Fruit fly (Drosophila melanogaster) whole organism, embryonic: Measurements from ENCODE around the gene CG43051.
A peak's percentile ranks its signal among the peaks of the same experiment; 100 is the strongest.

Source experiments
- ATbp ChIP-seq: fragments of 200-800 bp; sonication (Bioruptor generic); optimal IDR thresholded peaks from 2 replicates; lab custom pipeline; 2017; ENCODE audit warnings: missing biosample characterization, mild to moderate bottlenecking, missing genetic modification characterization, missing genetic modification reagents
- Ada2b ChIP-seq: fragments of 200-800 bp; sonication (Bioruptor generic); IDR thresholded peaks from 2 replicates; pipeline ENCODE4 v1.3.6; 2022; ENCODE audit warnings: missing biosample characterization, missing genetic modification characterization
- CG10366 ChIP-seq: fragments of 200-800 bp; sonication (Bioruptor generic); IDR thresholded peaks from 2 replicates; pipeline ENCODE4 v1.3.6; 2022; ENCODE audit warnings: missing biosample characterization, missing genetic modification characterization
- CG10431 ChIP-seq: fragments of 200-800 bp; sonication (Bioruptor generic); optimal IDR thresholded peaks from 3 replicates; lab custom pipeline; 2018; ENCODE audit warnings: missing biosample characterization, mild to moderate bottlenecking, missing genetic modification characterization
- CG11504 ChIP-seq: fragments of 200-800 bp; sonication (Bioruptor generic); optimal IDR thresholded peaks from 3 replicates; lab custom pipeline; 2019; ENCODE audit warnings: missing biosample characterization, mild to moderate bottlenecking, missing genetic modification characterization, moderate library complexity
- CG12299 ChIP-seq: fragments of 200-800 bp; sonication (Bioruptor generic); optimal IDR thresholded peaks from 2 replicates; lab custom pipeline; 2018; ENCODE audit warnings: missing biosample characterization, mild to moderate bottlenecking, missing genetic modification characterization
- CG1233 ChIP-seq: fragments of 200-800 bp; sonication (Bioruptor generic); optimal IDR thresholded peaks from 4 replicates; lab custom pipeline; 2018; ENCODE audit warnings: missing biosample characterization, mild to moderate bottlenecking, missing genetic modification characterization
- CG12769 ChIP-seq: fragments of 200-800 bp; sonication (Bioruptor generic); optimal IDR thresholded peaks from 2 replicates; lab custom pipeline; 2019; ENCODE audit warnings: missing biosample characterization, mild to moderate bottlenecking, missing genetic modification characterization, moderate library complexity
- CG15479 ChIP-seq: fragments of 200-800 bp; sonication (Bioruptor generic); optimal IDR thresholded peaks from 3 replicates; lab custom pipeline; 2019; ENCODE audit warnings: missing biosample characterization, mild to moderate bottlenecking, missing genetic modification characterization, moderate library complexity
- CG17328 ChIP-seq: fragments of 200-800 bp; sonication (Bioruptor generic); IDR thresholded peaks from 2 replicates; pipeline ENCODE4 v1.3.6; 2022; ENCODE audit warnings: missing biosample characterization, missing genetic modification characterization
- CG17385 ChIP-seq: fragments of 200-800 bp; sonication (Bioruptor generic); optimal IDR thresholded peaks from 3 replicates; lab custom pipeline; 2018; ENCODE audit warnings: missing biosample characterization, mild to moderate bottlenecking, missing genetic modification characterization
- CG2202 ChIP-seq: fragments of 200-800 bp; sonication (Bioruptor generic); optimal IDR thresholded peaks from 2 replicates; lab custom pipeline; 2018; ENCODE audit warnings: missing biosample characterization, mild to moderate bottlenecking, missing genetic modification characterization
- CG30403 ChIP-seq: fragments of 200-800 bp; sonication (Bioruptor generic); optimal IDR thresholded peaks from 3 replicates; lab custom pipeline; 2016; ENCODE audit warnings: missing biosample characterization, missing genetic modification characterization
- CG3065 ChIP-seq: fragments of 200-800 bp; sonication (Bioruptor generic); optimal IDR thresholded peaks from 2 replicates; lab custom pipeline; 2016; ENCODE audit warnings: missing biosample characterization, missing genetic modification characterization
- CG34224 ChIP-seq: fragments of 200-800 bp; sonication (Bioruptor generic); IDR thresholded peaks from 3 replicates; pipeline ENCODE4 v1.3.6; 2022; ENCODE audit warnings: missing biosample characterization, missing genetic modification characterization; ENCODE audit not compliant: partially characterized antibody
- CG3995 ChIP-seq: fragments of 200-800 bp; sonication (Bioruptor generic); optimal IDR thresholded peaks from 3 replicates; lab custom pipeline; 2016; ENCODE audit warnings: missing biosample characterization, missing genetic modification characterization
- CG4360 ChIP-seq: fragments of 200-800 bp; sonication (Bioruptor generic); IDR thresholded peaks from 2 replicates; pipeline ENCODE4 v1.3.6; 2022; ENCODE audit warnings: missing biosample characterization, missing genetic modification characterization
- CG7271 ChIP-seq: fragments of 200-800 bp; sonication (Bioruptor generic); optimal IDR thresholded peaks from 2 replicates; lab custom pipeline; 2018; ENCODE audit warnings: missing biosample characterization, mild to moderate bottlenecking, missing genetic modification characterization, moderate library complexity
- CG9215 ChIP-seq: fragments of 200-800 bp; sonication (Bioruptor generic); IDR thresholded peaks from 2 replicates; pipeline ENCODE4 v1.3.6; 2022; ENCODE audit warnings: missing biosample characterization, missing genetic modification characterization
- Dad ChIP-seq: fragments of 200-800 bp; sonication (Bioruptor generic); optimal IDR thresholded peaks from 3 replicates; lab custom pipeline; 2016; ENCODE audit warnings: missing biosample characterization, missing genetic modification characterization
- Dek ChIP-seq: fragments of 200-800 bp; sonication (Bioruptor generic); optimal IDR thresholded peaks from 3 replicates; lab custom pipeline; 2019; ENCODE audit warnings: missing biosample characterization, mild to moderate bottlenecking, missing genetic modification characterization, moderate library complexity
- Hr51 ChIP-seq, 2 experiments: fragments of 200-800 bp; sonication (Bioruptor generic); optimal IDR thresholded peaks; 2 replicates in 1 of 2; 3 replicates in 1 of 2; lab custom pipeline; 2016 to 2018; ENCODE audit warnings: missing biosample characterization in 2 of 2, missing genetic modification characterization in 2 of 2, mild to moderate bottlenecking in 1 of 2, moderate library complexity in 1 of 2
- MTF-1 ChIP-seq: fragments of 200-800 bp; sonication (Bioruptor generic); optimal IDR thresholded peaks from 2 replicates; lab custom pipeline; 2018; ENCODE audit warnings: missing biosample characterization, mild to moderate bottlenecking, missing genetic modification characterization, borderline replicate concordance
- Mes4 ChIP-seq: fragments of 200-800 bp; sonication (Bioruptor generic); optimal IDR thresholded peaks from 2 replicates; lab custom pipeline; 2016; ENCODE audit warnings: missing biosample characterization, missing genetic modification characterization
- NK7.1 ChIP-seq: fragments of 200-800 bp; sonication (Bioruptor generic); optimal IDR thresholded peaks from 3 replicates; lab custom pipeline; 2016; ENCODE audit warnings: missing biosample characterization, missing genetic modification characterization
- Nf-YC ChIP-seq: fragments of 200-800 bp; optimal IDR thresholded peaks from 3 replicates; lab custom pipeline; 2019; ENCODE audit warnings: missing biosample characterization, mild to moderate bottlenecking, missing genetic modification characterization, moderate library complexity
- Ptx1 ChIP-seq: fragments of 200-800 bp; sonication (Bioruptor generic); IDR thresholded peaks from 2 replicates; pipeline ENCODE4 v1.3.6; 2022; ENCODE audit warnings: missing biosample characterization, missing genetic modification characterization
- Sry-δ ChIP-seq: fragments of 200-800 bp; sonication (Bioruptor generic); optimal IDR thresholded peaks from 2 replicates; lab custom pipeline; 2016; ENCODE audit warnings: missing biosample characterization, missing genetic modification characterization
- Stat92E ChIP-seq, 3 experiments: fragments of >200 bp in 2 of 3; fragments of 200-800 bp in 1 of 3; sonication (Bioruptor generic) in 1 of 3; optimal IDR thresholded peaks; 2 replicates each; lab custom pipeline; 2017 to 2019; ENCODE audit warnings: missing biosample characterization in 3 of 3, missing genetic modification characterization in 3 of 3, mild to moderate bottlenecking in 1 of 3, moderate library complexity in 1 of 3
- TFAM ChIP-seq: fragments of 200-800 bp; sonication (Bioruptor generic); optimal IDR thresholded peaks from 2 replicates; lab custom pipeline; 2017; ENCODE audit warnings: missing biosample characterization, missing genetic modification characterization, inconsistent platforms
- Xrp1 ChIP-seq: fragments of 200-800 bp; sonication (Bioruptor generic); IDR thresholded peaks from 2 replicates; pipeline ENCODE4 v1.3.6; 2022; ENCODE audit warnings: missing biosample characterization, missing genetic modification characterization
- ase ChIP-seq: fragments of 200-800 bp; sonication (Bioruptor generic); IDR thresholded peaks from 3 replicates; pipeline ENCODE4 v1.3.6; 2022; ENCODE audit warnings: missing biosample characterization, missing genetic modification characterization
- cg ChIP-seq: fragments of 200-800 bp; sonication (Bioruptor generic); optimal IDR thresholded peaks from 3 replicates; lab custom pipeline; 2019; ENCODE audit warnings: missing biosample characterization, mild to moderate bottlenecking, missing genetic modification characterization, moderate library complexity
- chm ChIP-seq: fragments of 200-800 bp; sonication (Bioruptor generic); IDR thresholded peaks from 2 replicates; pipeline ENCODE4 v1.3.6; 2022; ENCODE audit warnings: missing biosample characterization, missing genetic modification characterization
- corto ChIP-seq: fragments of 200-800 bp; sonication (Bioruptor generic); optimal IDR thresholded peaks from 2 replicates; lab custom pipeline; 2016; ENCODE audit warnings: missing biosample characterization, mild to moderate bottlenecking, missing genetic modification characterization, moderate library complexity
- dmrt99B ChIP-seq: fragments of 200-800 bp; sonication (Bioruptor generic); optimal IDR thresholded peaks from 2 replicates; lab custom pipeline; 2018; ENCODE audit warnings: missing biosample characterization, mild to moderate bottlenecking, missing genetic modification characterization, moderate library complexity
- dpn ChIP-seq, 2 experiments: fragments of 200-800 bp; sonication (Bioruptor generic); optimal IDR thresholded peaks; 3 replicates each; lab custom pipeline; 2016; ENCODE audit warnings: missing biosample characterization in 2 of 2, missing genetic modification characterization in 2 of 2
- dysf ChIP-seq: fragments of 200-800 bp; sonication (Bioruptor generic); IDR thresholded peaks from 3 replicates; pipeline ENCODE4 v1.3.6; 2022; ENCODE audit warnings: missing biosample characterization, missing genetic modification characterization
- ems ChIP-seq: fragments of 200-800 bp; sonication (Bioruptor generic); optimal IDR thresholded peaks from 3 replicates; lab custom pipeline; 2016; ENCODE audit warnings: missing biosample characterization, missing genetic modification characterization
- en ChIP-seq: fragments of 200-800 bp; sonication (Bioruptor generic); optimal IDR thresholded peaks from 2 replicates; lab custom pipeline; 2016; ENCODE audit warnings: missing biosample characterization, missing genetic modification characterization
- esg ChIP-seq: fragments of 200-800 bp; sonication (Bioruptor generic); conservative IDR thresholded peaks from 2 replicates; pipeline ENCODE4 v1.3.6; 2022; ENCODE audit warnings: missing biosample characterization, missing genetic modification characterization
- fd96Cb ChIP-seq: fragments of 200-800 bp; sonication (Bioruptor generic); optimal IDR thresholded peaks from 2 replicates; lab custom pipeline; 2018; ENCODE audit warnings: missing biosample characterization, mild to moderate bottlenecking, missing genetic modification characterization, moderate library complexity
- ham ChIP-seq: fragments of 200-800 bp; sonication (Bioruptor generic); IDR thresholded peaks from 2 replicates; pipeline ENCODE4 v1.3.6; 2022; ENCODE audit warnings: missing biosample characterization, missing genetic modification characterization
- knrl ChIP-seq: fragments of 200-800 bp; sonication (Bioruptor generic); IDR thresholded peaks from 3 replicates; pipeline ENCODE4 v1.3.6; 2022; ENCODE audit warnings: missing biosample characterization, missing genetic modification characterization; ENCODE audit not compliant: partially characterized antibody
- nau ChIP-seq: fragments of 200-800 bp; sonication (Bioruptor generic); optimal IDR thresholded peaks from 3 replicates; lab custom pipeline; 2017; ENCODE audit warnings: missing biosample characterization, mild to moderate bottlenecking, missing genetic modification characterization, missing genetic modification reagents
- org-1 ChIP-seq: fragments of 200-800 bp; sonication (Bioruptor generic); optimal IDR thresholded peaks from 2 replicates; lab custom pipeline; 2017; ENCODE audit warnings: missing biosample characterization, missing genetic modification characterization
- rib ChIP-seq: fragments of 200-800 bp; sonication (Bioruptor generic); IDR thresholded peaks from 2 replicates; pipeline ENCODE4 v1.3.6; 2022; ENCODE audit warnings: missing biosample characterization, missing genetic modification characterization
- sd ChIP-seq: fragments of 200-800 bp; sonication (Bioruptor generic); optimal IDR thresholded peaks from 3 replicates; lab custom pipeline; 2018; ENCODE audit warnings: missing biosample characterization, mild to moderate bottlenecking, missing genetic modification characterization, moderate library complexity
- stc ChIP-seq: fragments of 200-800 bp; sonication (Bioruptor generic); IDR thresholded peaks from 2 replicates; pipeline ENCODE4 v1.3.6; 2022; ENCODE audit warnings: missing biosample characterization, missing genetic modification characterization
- wdn ChIP-seq: fragments of 200-800 bp; sonication (Bioruptor generic); IDR thresholded peaks from 2 replicates; pipeline ENCODE4 v1.3.6; 2022; ENCODE audit warnings: missing biosample characterization, missing genetic modification characterization

Gene CG43051

DNA sequence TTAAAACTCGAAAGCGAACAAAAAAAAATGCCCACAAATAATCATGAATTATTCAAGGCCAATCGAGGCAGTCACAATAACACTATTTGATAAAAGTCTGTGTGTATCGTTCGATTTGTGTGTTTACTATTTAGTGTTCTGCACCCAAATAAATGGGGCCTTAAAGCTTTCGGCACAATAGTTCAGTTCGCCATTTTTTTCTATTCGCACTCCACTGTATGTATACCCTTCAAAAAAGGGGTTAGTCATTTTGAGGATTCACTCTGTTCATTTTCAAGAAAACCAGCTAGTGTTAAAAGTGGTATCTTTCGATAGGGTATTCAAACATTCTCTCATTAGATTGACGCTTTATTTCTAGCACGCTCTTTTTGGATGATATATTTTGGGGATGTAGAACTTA, 40.1 kb upstream of the CG43051 start (continued):
- TF ChIP-seq corto (GFP tag; lab: Kevin White, UChicago) (no peak), CG34224 (GFP tag; lab: Robert Waterston, UW) (no peak), knrl (no peak), Dad (GFP tag; lab: Kevin White, UChicago) (peak; percentile 16), chm (GFP tag; lab: Robert Waterston, UW) (no peak; the same call in 1 of the 2 replicates), Nf-YC (tag; lab: Kevin White, UChicago) (no peak), MTF-1 (GFP tag; lab: Kevin White, UChicago) (no peak), CG7271 (tag; lab: Kevin White, UChicago) (no peak), ase (GFP tag; lab: Robert Waterston, UW) (no peak; the same call in 2 of the 3 replicates), fd96Cb (tag; lab: Kevin White, UChicago) (no peak), dmrt99B (tag; lab: Kevin White, UChicago) (no peak), CG15479 (GFP tag; lab: Kevin White, UChicago) (no peak), CG11504 (tag; lab: Kevin White, UChicago) (peak; percentile 26), ATbp (GFP tag; lab: Kevin White, UChicago) (no peak), CG3065 (GFP tag; lab: Kevin White, UChicago) (no peak), Dek (tag; lab: Kevin White, UChicago) (peak; percentile 68), CG12299 (peak; percentile 45), CG17385 (GFP tag; lab: Kevin White, UChicago) (peak; percentile 40), CG17328 (GFP tag; lab: Robert Waterston, UW) (no peak), CG10431 (no peak), nau (GFP tag; lab: Kevin White, UChicago) (peak; percentile 12), TFAM (GFP tag; lab: Kevin White, UChicago) (no peak), CG4360 (GFP tag; lab: Robert Waterston, UW) (no peak), Ptx1 (GFP tag; lab: Robert Waterston, UW) (peak; percentile 27), Stat92E (GFP tag; optimal IDR thresholded peaks at IDR 0.05; lab: Kevin White, UChicago) (no peak), CG1233 (GFP tag; lab: Kevin White, UChicago) (no peak), en (GFP tag; lab: Kevin White, UChicago) (no peak), ems (GFP tag; lab: Kevin White, UChicago) (no peak), Xrp1 (GFP tag; lab: Robert Waterston, UW) (no peak), sd (tag; lab: Kevin White, UChicago) (peak; percentile 70), dpn (GFP tag; optimal IDR thresholded peaks at IDR 0.05; lab: Kevin White, UChicago) (peak; percentile 39 to 52), cg (GFP tag; lab: Kevin White, UChicago) (no peak), CG30403 (GFP tag; lab: Kevin White, UChicago) (peak; percentile 38), esg (GFP tag; lab: Robert Waterston, UW) (no peak), CG9215 (GFP tag; lab: Robert Waterston, UW) (no peak), dysf (peak; percentile 70; the same call in 2 of the 3 replicates), rib (GFP tag; lab: Robert Waterston, UW) (peak; percentile 94), CG10366 (GFP tag; lab: Robert Waterston, UW) (0 out of 2 replicates have a peak, but pooled peaks have one; percentile 8), stc (GFP tag; lab: Robert Waterston, UW) (0 out of 2 replicates have a peak, but pooled peaks have one; percentile 7), ham (peak; percentile 26; the same call in 1 of the 2 replicates), NK7.1 (peak; percentile 37), CG12769 (tag; lab: Kevin White, UChicago) (peak; percentile 84), Sry-δ (GFP tag; lab: Kevin White, UChicago) (peak; percentile 6), Mes4 (no peak), Hr51 (GFP tag; optimal IDR thresholded peaks at IDR 0.05; lab: Kevin White, UChicago) (peak; percentile 11 to 12), wdn (GFP tag; lab: Robert Waterston, UW) (peak; percentile 67; the same call in 1 of the 2 replicates), CG2202 (tag; lab: Kevin White, UChicago) (no peak), org-1 (GFP tag; lab: Kevin White, UChicago) (peak; percentile 12), Ada2b (0 out of 2 replicates have a peak, but pooled peaks have one; percentile 6), CG3995 (GFP tag; lab: Kevin White, UChicago) (peak; percentile 19)
